Fruit fly (Drosophila melanogaster): ENCODE results near the gene Cpr67B.

Cpr67B gene

dm6 chr3L:9435315-9435714, 30.7 kb downstream of the Cpr67B start, which contains the start of gene CG42526:
Gene CG42526, minus strand, starts transcription at chr3L:9435399.
- TF ChIP-seq Hr96 (GFP tag; optimal IDR thresholded peaks at IDR 0.05) = peak; percentile 39
- TF ChIP-seq bab1 (GFP tag; optimal IDR thresholded peaks at IDR 0.05) = peak; percentile 41
- peak; percentile 36 for TF ChIP-seq CG14711 (tag; optimal IDR thresholded peaks at IDR 0.05)
- peak; percentile 50 for TF ChIP-seq cic (GFP tag; optimal IDR thresholded peaks at IDR 0.05)
- TF ChIP-seq CG12768 (GFP tag; optimal IDR thresholded peaks at IDR 0.05) = peak; percentile 4
- no peak for TF ChIP-seq kay (GFP tag; ENCODE audit: borderline replicate concordance)
- TF ChIP-seq ovo (GFP tag; optimal IDR thresholded peaks at IDR 0.05) = no peak
- TF ChIP-seq pad (GFP tag; optimal IDR thresholded peaks at IDR 0.05) = peak; percentile 26
- peak; percentile 17 for TF ChIP-seq Mnt (GFP tag; optimal IDR thresholded peaks at IDR 0.05)
- TF ChIP-seq CG7101 (tag; optimal IDR thresholded peaks at IDR 0.05) = peak; percentile 62
- TF ChIP-seq Clk (GFP tag; optimal IDR thresholded peaks at IDR 0.05) = no peak
- peak; percentile 43 for TF ChIP-seq CG11617 (GFP tag; optimal IDR thresholded peaks at IDR 0.05)

dm6 chr3L:9435831-9436230, 31.2 kb downstream of the Cpr67B start:
- TF ChIP-seq CG33017 (tag; optimal IDR thresholded peaks at IDR 0.05) (no peak), Crg-1 (GFP tag; optimal IDR thresholded peaks at IDR 0.05) (no peak), Mnt (GFP tag; optimal IDR thresholded peaks at IDR 0.05) (peak; percentile 12), CG7045 (GFP tag; optimal IDR thresholded peaks at IDR 0.05) (no peak), pad (GFP tag; optimal IDR thresholded peaks at IDR 0.05) (no peak)

- TF ChIP-seq CG11617 (GFP tag; optimal IDR thresholded peaks at IDR 0.05) = no peak
- TF ChIP-seq toe (GFP tag; optimal IDR thresholded peaks at IDR 0.05) = no peak
Observed at dm6 chr3L:9438858-9439257, 34.3 kb downstream of the Cpr67B start.

- TF ChIP-seq Hr96 (GFP tag; optimal IDR thresholded peaks at IDR 0.05) (peak; percentile 60), kay (GFP tag; ENCODE audit: borderline replicate concordance) (no peak), cic (GFP tag; optimal IDR thresholded peaks at IDR 0.05) (peak; percentile 58), CG11617 (GFP tag; optimal IDR thresholded peaks at IDR 0.05) (peak; percentile 36), Mnt (GFP tag; optimal IDR thresholded peaks at IDR 0.05) (peak; percentile 56), toe (GFP tag; optimal IDR thresholded peaks at IDR 0.05) (peak; percentile 78), Clk (GFP tag; optimal IDR thresholded peaks at IDR 0.05) (no peak), ovo (GFP tag; optimal IDR thresholded peaks at IDR 0.05) (peak; percentile 50), CG5204 (GFP tag; optimal IDR thresholded peaks at IDR 0.05) (no peak), cnc (optimal IDR thresholded peaks at IDR 0.05) (no peak), tj (GFP tag; optimal IDR thresholded peaks at IDR 0.05) (no peak), CG7045 (GFP tag; optimal IDR thresholded peaks at IDR 0.05) (peak; percentile 50), CG1620 (GFP tag; optimal IDR thresholded peaks at IDR 0.05) (peak; percentile 72), CG7101 (tag; optimal IDR thresholded peaks at IDR 0.05) (peak; percentile 4), CG12768 (GFP tag; optimal IDR thresholded peaks at IDR 0.05) (peak; percentile 10), Crg-1 (GFP tag; optimal IDR thresholded peaks at IDR 0.05) (peak; percentile 68), pad (GFP tag; optimal IDR thresholded peaks at IDR 0.05) (peak; percentile 35), bab1 (GFP tag; optimal IDR thresholded peaks at IDR 0.05) (peak; percentile 38), CG33017 (tag; optimal IDR thresholded peaks at IDR 0.05) (no peak), CG14711 (tag; optimal IDR thresholded peaks at IDR 0.05) (peak; percentile 97)
Observed at dm6 chr3L:9441907-9442479, 37.4 kb downstream of the Cpr67B start, which contains the start of the genes Bet3 and Nf-YA. Gene Bet3, minus strand, starts transcription at chr3L:9442267. Gene Nf-YA, minus strand, starts transcription at chr3L:9442267.

DNA sequence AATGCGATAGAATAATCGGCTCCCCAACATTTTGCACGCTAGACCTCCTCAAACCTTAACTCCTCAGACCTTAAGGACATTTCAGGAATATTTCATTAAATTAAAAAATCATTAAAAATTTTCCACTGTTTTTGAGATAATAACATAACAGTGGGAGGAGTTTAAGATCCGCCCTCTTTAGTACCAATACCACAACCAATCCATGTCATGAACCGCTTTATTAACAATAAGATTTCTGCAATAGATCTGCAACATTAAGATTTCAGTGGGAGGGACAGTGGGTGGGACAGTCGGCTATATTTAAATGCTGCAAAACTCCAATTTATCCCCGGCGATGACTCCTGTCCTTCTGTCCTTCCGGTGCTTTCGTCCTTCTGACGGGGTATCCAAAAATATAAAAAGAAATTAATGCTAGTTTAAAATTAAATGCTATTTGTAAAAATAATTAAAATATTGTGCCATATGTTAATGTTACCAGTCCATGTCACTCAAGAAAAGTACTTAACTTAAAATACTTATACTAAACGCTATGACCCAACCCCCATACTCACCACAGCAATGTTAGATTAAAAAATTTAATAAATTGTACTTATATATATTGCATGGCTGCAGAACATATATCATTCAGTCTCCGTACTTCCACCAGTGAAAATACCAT, 38.2 kb downstream of the Cpr67B start, which contains the start of gene Srg3:
Gene Srg3 (plus strand): TSS at position 608 of the 658 bp plus-strand sequence.
- TF ChIP-seq CG1620 (GFP tag; optimal IDR thresholded peaks at IDR 0.05) (no peak), CG12768 (GFP tag; optimal IDR thresholded peaks at IDR 0.05) (peak; percentile 27), Clk (GFP tag; optimal IDR thresholded peaks at IDR 0.05) (no peak), CG11617 (GFP tag; optimal IDR thresholded peaks at IDR 0.05) (no peak)

DNA sequence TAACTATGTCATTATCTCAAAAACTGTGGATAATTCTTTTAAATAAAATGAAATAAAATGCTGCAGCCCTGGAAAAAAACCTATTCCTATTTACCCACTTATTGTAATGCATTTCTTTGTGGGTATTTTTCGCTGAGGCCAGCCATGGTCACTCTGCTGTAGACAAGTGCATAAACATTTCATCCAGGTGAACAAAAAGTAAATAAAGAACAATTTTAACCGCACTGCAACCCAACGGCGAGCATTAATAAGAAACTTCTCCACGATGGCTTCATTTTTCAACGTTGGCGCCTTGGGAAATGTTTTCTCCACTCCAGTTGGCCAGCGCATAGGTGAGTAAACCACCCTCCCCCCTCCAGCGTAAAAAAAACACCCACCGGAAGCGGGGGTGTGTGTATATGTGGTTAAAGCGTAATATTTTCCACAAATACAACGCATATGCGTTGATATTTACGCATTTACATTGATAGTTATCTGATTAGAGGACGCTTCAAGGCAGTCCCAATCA, 42.2 kb downstream of the Cpr67B start, which contains the start of gene CG3529:
Gene CG3529 (plus strand): TSS at position 134 of the 508 bp plus-strand sequence.
- TF ChIP-seq ovo (GFP tag; optimal IDR thresholded peaks at IDR 0.05) (peak; percentile 31), CG12768 (GFP tag; optimal IDR thresholded peaks at IDR 0.05) (peak; percentile 37), pad (GFP tag; optimal IDR thresholded peaks at IDR 0.05) (peak; percentile 35), Clk (GFP tag; optimal IDR thresholded peaks at IDR 0.05) (no peak), CG33017 (tag; optimal IDR thresholded peaks at IDR 0.05) (peak; percentile 29), bab1 (GFP tag; optimal IDR thresholded peaks at IDR 0.05) (peak; percentile 42), CG14711 (tag; optimal IDR thresholded peaks at IDR 0.05) (peak; percentile 45), CG11617 (GFP tag; optimal IDR thresholded peaks at IDR 0.05) (peak; percentile 42), kay (GFP tag; ENCODE audit: borderline replicate concordance) (no peak), Crg-1 (GFP tag; optimal IDR thresholded peaks at IDR 0.05) (peak; percentile 34), CG7101 (tag; optimal IDR thresholded peaks at IDR 0.05) (peak; percentile 30), toe (GFP tag; optimal IDR thresholded peaks at IDR 0.05) (peak; percentile 57), CG5204 (GFP tag; optimal IDR thresholded peaks at IDR 0.05) (no peak), Hr96 (GFP tag; optimal IDR thresholded peaks at IDR 0.05) (peak; percentile 43), tj (GFP tag; optimal IDR thresholded peaks at IDR 0.05) (no peak), Mnt (GFP tag; optimal IDR thresholded peaks at IDR 0.05) (peak; percentile 51), CG7045 (GFP tag; optimal IDR thresholded peaks at IDR 0.05) (no peak), CG1620 (GFP tag; optimal IDR thresholded peaks at IDR 0.05) (no peak), cnc (optimal IDR thresholded peaks at IDR 0.05) (no peak), cic (GFP tag; optimal IDR thresholded peaks at IDR 0.05) (peak; percentile 36)

Measured in whole organism, adult.